Fruit fly (Drosophila melanogaster) whole organism, adult: ENCODE measurements around the gene CG4041.

ENCODE experiments used
- CG11617 ChIP-seq: fragments of 200-800 bp; sonication (Bioruptor generic); optimal IDR thresholded peaks from 2 replicates; lab custom pipeline; 2017; ENCODE audit warnings: mild to moderate bottlenecking, missing biosample characterization, missing genetic modification reagents, missing genetic modification characterization
- CG12768 ChIP-seq: fragments of 200-800 bp; sonication (Bioruptor generic); optimal IDR thresholded peaks from 2 replicates; lab custom pipeline; 2017; ENCODE audit warnings: missing biosample characterization, missing genetic modification characterization, mild to moderate bottlenecking, moderate library complexity, missing genetic modification reagents
- CG14711 ChIP-seq: fragments of 200-800 bp; sonication (Bioruptor generic); optimal IDR thresholded peaks from 2 replicates; lab custom pipeline; 2018; ENCODE audit warnings: missing biosample characterization, mild to moderate bottlenecking, missing genetic modification characterization, moderate library complexity
- CG1620 ChIP-seq: fragments of 200-800 bp; sonication (Bioruptor generic); optimal IDR thresholded peaks from 2 replicates; lab custom pipeline; 2016; ENCODE audit warnings: missing biosample characterization, missing genetic modification characterization
- CG33017 ChIP-seq: fragments of 200-800 bp; sonication (Bioruptor generic); optimal IDR thresholded peaks from 2 replicates; lab custom pipeline; 2018; ENCODE audit warnings: missing biosample characterization, mild to moderate bottlenecking, missing genetic modification characterization, moderate library complexity
- CG5204 ChIP-seq: fragments of 200-800 bp; sonication (Bioruptor generic); optimal IDR thresholded peaks from 2 replicates; lab custom pipeline; 2016; ENCODE audit warnings: missing biosample characterization, missing genetic modification characterization
- CG7045 ChIP-seq: fragments of 200-800 bp; sonication (Bioruptor generic); optimal IDR thresholded peaks from 2 replicates; lab custom pipeline; 2017; ENCODE audit warnings: missing biosample characterization, mild to moderate bottlenecking, missing genetic modification characterization
- CG7101 ChIP-seq: fragments of 200-800 bp; sonication (Bioruptor generic); optimal IDR thresholded peaks from 2 replicates; lab custom pipeline; 2018; ENCODE audit warnings: missing biosample characterization, mild to moderate bottlenecking, missing genetic modification characterization, moderate library complexity
- Clk ChIP-seq: fragments of 200-800 bp; sonication (Bioruptor generic); optimal IDR thresholded peaks from 2 replicates; lab custom pipeline; 2017; ENCODE audit warnings: missing biosample characterization, missing genetic modification characterization
- Crg-1 ChIP-seq: fragments of 200-800 bp; sonication (Bioruptor generic); optimal IDR thresholded peaks from 2 replicates; lab custom pipeline; 2016; ENCODE audit warnings: missing biosample characterization, missing genetic modification characterization
- Hr96 ChIP-seq: fragments of 200-800 bp; sonication (Bioruptor generic); optimal IDR thresholded peaks from 2 replicates; lab custom pipeline; 2016; ENCODE audit warnings: missing biosample characterization, missing genetic modification characterization
- Mnt ChIP-seq: fragments of 200-800 bp; sonication (Bioruptor generic); optimal IDR thresholded peaks from 2 replicates; lab custom pipeline; 2016; ENCODE audit warnings: missing biosample characterization, mild to moderate bottlenecking, missing genetic modification characterization
- bab1 ChIP-seq: fragments of 200-800 bp; sonication (Bioruptor generic); optimal IDR thresholded peaks from 3 replicates; lab custom pipeline; 2019; ENCODE audit warnings: missing biosample characterization, mild to moderate bottlenecking, missing genetic modification characterization, moderate library complexity
- cic ChIP-seq: fragments of 200-800 bp; sonication (Bioruptor generic); optimal IDR thresholded peaks from 2 replicates; lab custom pipeline; 2017; ENCODE audit warnings: missing biosample characterization, mild to moderate bottlenecking, missing genetic modification characterization, moderate library complexity
- cnc ChIP-seq, 2 experiments: fragments of >200 bp; optimal IDR thresholded peaks; 2 replicates each; lab custom pipeline; 2017
- kay ChIP-seq: fragments of 200-800 bp; sonication (Bioruptor generic); peaks from one replicate; lab custom pipeline; 2016; ENCODE audit warnings: missing biosample characterization, missing genetic modification characterization, borderline replicate concordance
- ovo ChIP-seq: fragments of 200-800 bp; sonication (Bioruptor generic); optimal IDR thresholded peaks from 2 replicates; lab custom pipeline; 2016; ENCODE audit warnings: missing biosample characterization, missing genetic modification characterization
- pad ChIP-seq: fragments of 200-800 bp; sonication (Bioruptor generic); optimal IDR thresholded peaks from 3 replicates; lab custom pipeline; 2017; ENCODE audit warnings: missing biosample characterization, missing genetic modification characterization, mild to moderate bottlenecking, moderate library complexity, missing genetic modification reagents
- tj ChIP-seq: fragments of 200-800 bp; sonication (Bioruptor generic); optimal IDR thresholded peaks from 3 replicates; lab custom pipeline; 2017; ENCODE audit warnings: missing biosample characterization, mild to moderate bottlenecking, missing genetic modification characterization, moderate library complexity
- toe ChIP-seq: fragments of 200-800 bp; sonication (Bioruptor generic); optimal IDR thresholded peaks from 2 replicates; lab custom pipeline; 2016; ENCODE audit warnings: missing biosample characterization, missing genetic modification characterization

Gene CG4041

DNA sequence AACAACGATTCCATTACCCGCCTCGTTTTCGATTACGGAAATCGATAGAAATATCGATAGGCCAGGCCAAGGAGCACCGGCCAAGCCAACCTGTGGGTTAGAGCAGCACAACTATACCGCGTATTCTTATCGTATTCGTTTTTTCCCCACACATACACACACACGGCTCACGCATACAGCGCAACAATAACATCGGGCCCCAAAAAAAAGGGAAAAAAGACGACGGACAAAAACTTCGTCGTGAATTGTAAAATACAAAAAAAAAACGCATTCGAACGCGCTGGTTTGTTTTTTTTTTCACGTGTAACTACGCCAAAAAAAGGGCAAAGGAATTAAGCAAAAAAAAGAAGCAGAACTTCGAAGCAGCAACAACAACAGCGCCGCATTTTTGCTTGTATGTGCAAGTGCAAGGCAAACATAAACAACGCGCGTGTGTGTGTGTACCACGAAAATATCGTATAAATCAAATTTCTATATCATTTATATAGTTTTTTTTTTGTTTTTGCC lies 9.3 kb downstream of the CG4041 start, which contains the start of gene CG32772:
Gene CG32772, plus strand, starts transcription at position 177 of the 507 bp plus-strand sequence.
- TF ChIP-seq CG5204 (GFP tag; lab: Kevin White, UChicago): peak; percentile 71
- TF ChIP-seq CG14711: peak; percentile 61
- peak; percentile 100 for TF ChIP-seq tj (GFP tag; lab: Kevin White, UChicago)
- TF ChIP-seq kay: peak; percentile 93
- TF ChIP-seq CG7101 (tag; lab: Kevin White, UChicago): peak; percentile 88
- TF ChIP-seq pad (GFP tag; lab: Kevin White, UChicago): peak; percentile 93
- peak; percentile 95 for TF ChIP-seq CG12768 (GFP tag; lab: Kevin White, UChicago)
- peak; percentile 88 for TF ChIP-seq Mnt (GFP tag; lab: Kevin White, UChicago)
- peak; percentile 96 for TF ChIP-seq Hr96 (GFP tag; lab: Kevin White, UChicago)
- TF ChIP-seq cnc (optimal IDR thresholded peaks at IDR 0.05; lab: Kevin White, UChicago): no peak
- peak; percentile 95 for TF ChIP-seq cic
- peak; percentile 69 for TF ChIP-seq bab1 (GFP tag; lab: Kevin White, UChicago)
- peak; percentile 98 for TF ChIP-seq CG11617 (GFP tag; lab: Kevin White, UChicago)
- TF ChIP-seq ovo (GFP tag; lab: Kevin White, UChicago): peak; percentile 95
- peak; percentile 88 for TF ChIP-seq Crg-1 (GFP tag; lab: Kevin White, UChicago)
- TF ChIP-seq Clk (GFP tag; lab: Kevin White, UChicago): peak; percentile 77
- TF ChIP-seq CG1620: peak; percentile 94
- TF ChIP-seq CG7045 (GFP tag; lab: Kevin White, UChicago): peak; percentile 86
- peak; percentile 83 for TF ChIP-seq CG33017
- peak; percentile 69 for TF ChIP-seq toe

dm6 chrX:4906573-4906972 lies 11.7 kb downstream of the CG4041 start, which contains the start of gene CG6927:
Gene CG6927, plus strand, starts transcription at chrX:4906900.
- TF ChIP-seq pad (GFP tag; lab: Kevin White, UChicago) (peak; percentile 36), ovo (GFP tag; lab: Kevin White, UChicago) (peak; percentile 40), CG14711 (peak; percentile 78), Mnt (GFP tag; lab: Kevin White, UChicago) (no peak), CG7045 (GFP tag; lab: Kevin White, UChicago) (peak; percentile 52), CG12768 (GFP tag; lab: Kevin White, UChicago) (peak; percentile 35), toe (no peak), CG7101 (tag; lab: Kevin White, UChicago) (peak; percentile 84), bab1 (GFP tag; lab: Kevin White, UChicago) (peak; percentile 57), kay (peak; percentile 91), CG5204 (GFP tag; lab: Kevin White, UChicago) (no peak), Hr96 (GFP tag; lab: Kevin White, UChicago) (peak; percentile 64), Clk (GFP tag; lab: Kevin White, UChicago) (peak; percentile 4), Crg-1 (GFP tag; lab: Kevin White, UChicago) (no peak), tj (GFP tag; lab: Kevin White, UChicago) (peak; percentile 47), cnc (optimal IDR thresholded peaks at IDR 0.05; lab: Kevin White, UChicago) (no peak), CG33017 (peak; percentile 70), CG1620 (no peak), cic (no peak), CG11617 (GFP tag; lab: Kevin White, UChicago) (peak; percentile 31)

dm6 chrX:4896892-4897291 lies 21.4 kb downstream of the CG4041 start:
- no peak for TF ChIP-seq CG12768 (GFP tag; lab: Kevin White, UChicago)
- TF ChIP-seq CG1620: no peak
- no peak for TF ChIP-seq cic
- no peak for TF ChIP-seq kay

DNA sequence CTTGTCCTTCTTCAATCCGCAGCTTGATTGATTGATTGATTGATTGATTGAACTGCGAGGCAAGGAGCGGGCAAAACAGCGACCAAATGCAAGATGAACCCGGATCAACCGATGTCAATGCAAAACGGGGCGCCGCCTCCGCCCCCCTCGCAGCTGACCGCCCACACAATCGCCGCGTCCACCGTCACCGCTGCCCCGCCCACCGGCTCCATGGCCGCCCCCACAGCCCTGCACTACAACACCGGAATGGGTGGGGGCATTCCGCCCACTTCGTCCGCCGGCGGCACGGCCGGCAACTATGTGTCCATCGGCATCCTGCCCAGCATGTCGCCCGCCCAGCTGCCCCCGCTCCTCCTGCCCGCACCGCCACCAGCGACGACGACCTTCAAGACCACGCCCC lies 23.7 kb downstream of the CG4041 start:
- TF ChIP-seq CG5204 (GFP tag; lab: Kevin White, UChicago) (no peak), ovo (GFP tag; lab: Kevin White, UChicago) (no peak), CG33017 (no peak), Clk (GFP tag; lab: Kevin White, UChicago) (no peak), CG7045 (GFP tag; lab: Kevin White, UChicago) (no peak), CG11617 (GFP tag; lab: Kevin White, UChicago) (no peak), CG7101 (tag; lab: Kevin White, UChicago) (no peak), kay (no peak), toe (no peak), CG12768 (GFP tag; lab: Kevin White, UChicago) (no peak), CG14711 (no peak), Mnt (GFP tag; lab: Kevin White, UChicago) (no peak), Hr96 (GFP tag; lab: Kevin White, UChicago) (no peak), bab1 (GFP tag; lab: Kevin White, UChicago) (no peak), cic (no peak), CG1620 (no peak), tj (GFP tag; lab: Kevin White, UChicago) (no peak), pad (GFP tag; lab: Kevin White, UChicago) (no peak), cnc (optimal IDR thresholded peaks at IDR 0.05; lab: Kevin White, UChicago) (no peak)

DNA sequence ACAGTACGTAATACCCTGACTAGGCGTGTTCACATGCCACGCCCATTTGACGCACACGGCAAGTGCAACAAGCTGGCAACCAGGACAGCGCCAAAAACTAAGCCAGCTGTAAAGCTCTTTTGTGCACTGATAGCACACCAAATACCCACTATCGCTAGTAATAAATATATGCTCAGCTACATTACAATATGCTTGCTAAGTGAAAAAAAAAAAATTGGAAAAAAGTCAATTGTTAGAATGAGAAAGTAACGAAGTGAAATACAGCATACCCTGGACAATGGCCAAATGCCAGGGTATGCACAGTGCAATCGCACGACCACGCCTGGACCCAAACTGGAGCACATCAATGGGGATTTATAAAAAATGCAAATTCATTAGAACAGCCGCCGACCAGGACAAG lies 32.4 kb downstream of the CG4041 start:
- no peak for TF ChIP-seq ovo (GFP tag; lab: Kevin White, UChicago)
- no peak for TF ChIP-seq toe
- no peak for TF ChIP-seq kay
- TF ChIP-seq Mnt (GFP tag; lab: Kevin White, UChicago): no peak
- TF ChIP-seq Clk (GFP tag; lab: Kevin White, UChicago): no peak
- no peak for TF ChIP-seq Crg-1 (GFP tag; lab: Kevin White, UChicago)
- no peak for TF ChIP-seq bab1 (GFP tag; lab: Kevin White, UChicago)
- TF ChIP-seq CG7045 (GFP tag; lab: Kevin White, UChicago): no peak
- TF ChIP-seq cnc (optimal IDR thresholded peaks at IDR 0.05; lab: Kevin White, UChicago): no peak
- no peak for TF ChIP-seq CG5204 (GFP tag; lab: Kevin White, UChicago)
- TF ChIP-seq pad (GFP tag; lab: Kevin White, UChicago): no peak
- TF ChIP-seq CG7101 (tag; lab: Kevin White, UChicago): no peak
- no peak for TF ChIP-seq CG1620
- no peak for TF ChIP-seq tj (GFP tag; lab: Kevin White, UChicago)
